Fruit fly (Drosophila melanogaster) whole organism, pupa: ENCODE results near the gene CG31793.

Experiments used
- CG15710 ChIP-seq: fragments of 200-800 bp; sonication (Bioruptor generic); optimal IDR thresholded peaks from 2 replicates; lab custom pipeline; 2018; ENCODE audit warnings: missing biosample characterization, mild to moderate bottlenecking, missing genetic modification characterization, moderate library complexity
- CG17806 ChIP-seq: fragments of 200-800 bp; sonication (Bioruptor generic); optimal IDR thresholded peaks from 2 replicates; lab custom pipeline; 2018; ENCODE audit warnings: missing biosample characterization, mild to moderate bottlenecking, missing genetic modification characterization, moderate library complexity
- CG32121 ChIP-seq: fragments of 200-800 bp; sonication (Bioruptor generic); IDR thresholded peaks from 2 replicates; pipeline ENCODE4 v1.3.6; 2022; ENCODE audit warnings: missing biosample characterization, missing genetic modification characterization
- rn ChIP-seq: fragments of 200-800 bp; sonication (Bioruptor generic); IDR thresholded peaks from 2 replicates; pipeline ENCODE4 v1.3.6; 2022; ENCODE audit warnings: missing biosample characterization, missing genetic modification characterization

dm6 chr2L:18966214-18966556 lies 37.0 kb upstream of the CG31793 start:
- TF ChIP-seq rn (GFP tag; lab: Robert Waterston, UW) = no peak
- peak; percentile 62 for TF ChIP-seq CG17806 (tag; lab: Kevin White, UChicago)
- TF ChIP-seq CG32121 = peak; percentile 84
- peak; percentile 38 for TF ChIP-seq CG15710 (tag; lab: Kevin White, UChicago)
